Fruit fly (Drosophila melanogaster): ENCODE results near the gene S6k.
A peak's percentile ranks its signal among the peaks of the same experiment; 100 is the strongest.

S6k gene

dm6 chr3L:5785237-5786062 lies 25.3 kb downstream of the S6k start (continued):
- TF ChIP-seq exex (tag; optimal IDR thresholded peaks at IDR 0.05) (no peak), bcd (GFP tag; optimal IDR thresholded peaks at IDR 0.05) (no peak), Dfd (GFP tag; optimal IDR thresholded peaks at IDR 0.05) (no peak), CG13123 (GFP tag; optimal IDR thresholded peaks at IDR 0.05) (no peak), H15 (GFP tag; IDR thresholded peaks at IDR 0.05) (no peak), CG7745 (tag; optimal IDR thresholded peaks at IDR 0.05) (no peak), CG14965 (GFP tag; optimal IDR thresholded peaks at IDR 0.05; ENCODE audit: borderline replicate concordance) (no peak), zf30C (GFP tag; optimal IDR thresholded peaks at IDR 0.05) (no peak), Usf (GFP tag; optimal IDR thresholded peaks at IDR 0.05) (no peak), CG1832 (GFP tag; optimal IDR thresholded peaks at IDR 0.05) (peak; percentile 36), CG8281 (tag; optimal IDR thresholded peaks at IDR 0.05) (no peak), ERR (GFP tag; optimal IDR thresholded peaks at IDR 0.05) (no peak), zen2 (GFP tag; IDR thresholded peaks at IDR 0.05; ENCODE audit: partially characterized antibody) (no peak), Taf1 (GFP tag; IDR thresholded peaks at IDR 0.05) (no peak), CG6689 (GFP tag; IDR thresholded peaks at IDR 0.05) (no peak), shn (GFP tag; optimal IDR thresholded peaks at IDR 0.05) (no peak), rib (GFP tag; IDR thresholded peaks at IDR 0.05) (no peak), CTCF (GFP tag; optimal IDR thresholded peaks at IDR 0.05) (no peak), CG9727 (GFP tag; optimal IDR thresholded peaks at IDR 0.05) (peak; percentile 34), Max (GFP tag; optimal IDR thresholded peaks at IDR 0.05) (no peak), sc (optimal IDR thresholded peaks at IDR 0.05) (no peak), sc (GFP tag; optimal IDR thresholded peaks at IDR 0.05) (no peak), tio (GFP tag; optimal IDR thresholded peaks at IDR 0.05) (no peak), CG1024 (GFP tag; IDR thresholded peaks at IDR 0.05) (peak; percentile 20; the same call in 1 of the 2 replicates), CG1792 (GFP tag; optimal IDR thresholded peaks at IDR 0.05) (no peak), usp (GFP tag; optimal IDR thresholded peaks at IDR 0.05) (no peak), Fer1 (GFP tag; optimal IDR thresholded peaks at IDR 0.05) (no peak), CG14710 (tag; optimal IDR thresholded peaks at IDR 0.05) (no peak), CG9876 (GFP tag; optimal IDR thresholded peaks at IDR 0.05) (no peak), Hr39 (optimal IDR thresholded peaks at IDR 0.05) (no peak), CG6813 (GFP tag; optimal IDR thresholded peaks at IDR 0.05) (peak; percentile 51), tup (GFP tag; optimal IDR thresholded peaks at IDR 0.05) (no peak), D19B (GFP tag; optimal IDR thresholded peaks at IDR 0.05) (no peak), stwl (tag; optimal IDR thresholded peaks at IDR 0.05) (no peak), CG15269 (tag; optimal IDR thresholded peaks at IDR 0.05) (no peak), seq (GFP tag; IDR thresholded peaks at IDR 0.05) (no peak), Bdp1 (GFP tag; optimal IDR thresholded peaks at IDR 0.05) (no peak), CG31224 (GFP tag; IDR thresholded peaks at IDR 0.05) (no peak), ranshi (GFP tag; IDR thresholded peaks at IDR 0.05) (no peak), nmo (GFP tag; optimal IDR thresholded peaks at IDR 0.05) (no peak), CG8388 (GFP tag; optimal IDR thresholded peaks at IDR 0.05) (no peak), C15 (GFP tag; IDR thresholded peaks at IDR 0.05) (no peak), Nf-YA (GFP tag; IDR thresholded peaks at IDR 0.05) (no peak), Six4 (GFP tag; optimal IDR thresholded peaks at IDR 0.05) (no peak), Dip2 (GFP tag; IDR thresholded peaks at IDR 0.05) (no peak), Nf-YB (GFP tag; optimal IDR thresholded peaks at IDR 0.05) (peak; percentile 34), ci (GFP tag; IDR thresholded peaks at IDR 0.05) (0 out of 3 replicates have a peak, but pooled peaks have one; percentile 21), kah (GFP tag; optimal IDR thresholded peaks at IDR 0.05) (no peak), fru (optimal IDR thresholded peaks at IDR 0.05) (no peak), corto (GFP tag; optimal IDR thresholded peaks at IDR 0.05) (no peak), CG2678 (tag; optimal IDR thresholded peaks at IDR 0.05) (no peak), sens (GFP tag) (peak; percentile 85)

All from whole organism, embryonic.